Fruit fly (Drosophila melanogaster) ovary, adult (tissue): Measurements from ENCODE around the gene NTPase.

ENCODE experiments used
- CG17801 ChIP-seq: fragments of 200-800 bp; optimal IDR thresholded peaks from 2 replicates; lab custom pipeline; 2019; ENCODE audit warnings: missing biosample characterization, mild to moderate bottlenecking, missing genetic modification characterization, moderate library complexity; ENCODE audit not compliant: partially characterized antibody

NTPase gene

dm6 chr2L:2897710-2898109 is 12.1 kb upstream of the NTPase start:
- no peak for TF ChIP-seq CG17801 (GFP tag; lab: Kevin White, UChicago)

dm6 chr2L:2897024-2897549 is 11.4 kb upstream of the NTPase start:
- TF ChIP-seq CG17801 (GFP tag; lab: Kevin White, UChicago), result no peak

dm6 chr2L:2894356-2894755 is 8.7 kb upstream of the NTPase start:
- TF ChIP-seq CG17801 (GFP tag; lab: Kevin White, UChicago), result no peak

- TF ChIP-seq CG17801 (GFP tag; lab: Kevin White, UChicago), result no peak
Observed at dm6 chr2L:2891200-2891599, 5.5 kb upstream of the NTPase start.

- no peak for TF ChIP-seq CG17801 (GFP tag; lab: Kevin White, UChicago)
Observed at dm6 chr2L:2888859-2889443, 3.3 kb upstream of the NTPase start.

- TF ChIP-seq CG17801 (GFP tag; lab: Kevin White, UChicago), result no peak
Observed at dm6 chr2L:2887760-2888600, 2.3 kb upstream of the NTPase start.

dm6 chr2L:2886613-2887537 is 1.2 kb upstream of the NTPase start:
- peak; percentile 13 for TF ChIP-seq CG17801 (GFP tag; lab: Kevin White, UChicago)

dm6 chr2L:2886226-2886569 is 548 bp upstream of the NTPase start:
- TF ChIP-seq CG17801 (GFP tag; lab: Kevin White, UChicago), result no peak

dm6 chr2L:2884683-2885502 is 757 bp downstream of the NTPase start:
- peak; percentile 65 for TF ChIP-seq CG17801 (GFP tag; lab: Kevin White, UChicago)

dm6 chr2L:2883703-2884294 is 1.9 kb downstream of the NTPase start:
- no peak for TF ChIP-seq CG17801 (GFP tag; lab: Kevin White, UChicago)

- no peak for TF ChIP-seq CG17801 (GFP tag; lab: Kevin White, UChicago)
Observed at dm6 chr2L:2882968-2883702, 2.5 kb downstream of the NTPase start.

- TF ChIP-seq CG17801 (GFP tag; lab: Kevin White, UChicago), result peak; percentile 39
Observed at dm6 chr2L:2878859-2879258, 6.8 kb downstream of the NTPase start, which contains the start of gene RabGGTb. RabGGTb (plus strand) TSS chr2L:2879112.

dm6 chr2L:2878188-2878587 is 7.5 kb downstream of the NTPase start, which contains the start of the genes Prx6a and Sbat:
Prx6a (minus strand) TSS chr2L:2878232.
Sbat (plus strand) TSS chr2L:2878344.
- peak; percentile 77 for TF ChIP-seq CG17801 (GFP tag; lab: Kevin White, UChicago)
